Worm (Caenorhabditis elegans) whole organism, L3 larva: ENCODE measurements around the gene col-12.

ENCODE experiments used
- R02D3.7 ChIP-seq: fragments of 150-350 bp; optimal IDR thresholded peaks from 2 replicates; lab custom pipeline; 2014; ENCODE audit warnings: missing biosample characterization, missing genetic modification characterization
- egl-27 ChIP-seq: sonication (generic microtip); optimal IDR thresholded peaks from 4 replicates; lab custom pipeline; 2017; ENCODE audit warnings: missing biosample characterization, missing genetic modification reagents, missing genetic modification characterization
- elt-1 ChIP-seq: fragments of 150-350 bp; optimal IDR thresholded peaks from 2 replicates; lab custom pipeline; 2014; ENCODE audit warnings: missing biosample characterization, missing genetic modification characterization
- elt-2 ChIP-seq: sonication (generic microtip); optimal IDR thresholded peaks from 2 replicates; lab custom pipeline; 2016; ENCODE audit warnings: missing genetic modification reagents, mild to moderate bottlenecking, missing genetic modification characterization, missing compliant biosample characterization
- eor-1 ChIP-seq, 2 experiments: fragments of 150-350 bp; optimal IDR thresholded peaks; 2 replicates each; lab custom pipeline; 2014 to 2018; ENCODE audit warnings: missing biosample characterization in 2 of 2, missing genetic modification characterization in 2 of 2
- lin-39 ChIP-seq: fragments of 150-350 bp; optimal IDR thresholded peaks from 2 replicates; lab custom pipeline; 2018; ENCODE audit warnings: missing biosample characterization, missing genetic modification reagents, missing genetic modification characterization
- nhr-237 ChIP-seq: fragments of 150-350 bp; optimal IDR thresholded peaks from 2 replicates; lab custom pipeline; 2014; ENCODE audit warnings: missing biosample characterization, missing genetic modification characterization
- pha-4 ChIP-seq: fragments of 150-350 bp; optimal IDR thresholded peaks from 2 replicates; lab custom pipeline; 2014; ENCODE audit warnings: missing biosample characterization, missing genetic modification reagents, missing genetic modification characterization
- sea-2 ChIP-seq: fragments of 150-350 bp; sonication (generic microtip); optimal IDR thresholded peaks from 4 replicates; lab custom pipeline; 2014; ENCODE audit warnings: missing biosample characterization, missing genetic modification reagents, missing genetic modification characterization
- snpc-4 ChIP-seq: fragments of 150-350 bp; optimal IDR thresholded peaks from 2 replicates; lab custom pipeline; 2014; ENCODE audit warnings: missing biosample characterization, missing genetic modification characterization

- no peak for TF ChIP-seq lin-39
- TF ChIP-seq eor-1 (tag; optimal IDR thresholded peaks at IDR 0.05; lab: Kevin White, UChicago): no peak
- no peak for TF ChIP-seq sea-2
- no peak for TF ChIP-seq egl-27 (tag; lab: Kevin White, UChicago)
- TF ChIP-seq elt-2 (tag; lab: Kevin White, UChicago): no peak
- no peak for TF ChIP-seq elt-1 (tag; lab: Kevin White, UChicago)
- TF ChIP-seq R02D3.7 (tag; lab: Kevin White, UChicago): no peak
- TF ChIP-seq snpc-4 (tag; lab: Kevin White, UChicago): no peak
- TF ChIP-seq nhr-237: no peak
- TF ChIP-seq pha-4 (tag; lab: Kevin White, UChicago): no peak
Measured at ce11 chrV:10381726-10382125, 43.3 kb downstream of the col-12 start, which contains the start of gene abu-1.
